Worm (Caenorhabditis elegans): ENCODE measurements around the gene fbxa-116.

Gene fbxa-116

DNA sequence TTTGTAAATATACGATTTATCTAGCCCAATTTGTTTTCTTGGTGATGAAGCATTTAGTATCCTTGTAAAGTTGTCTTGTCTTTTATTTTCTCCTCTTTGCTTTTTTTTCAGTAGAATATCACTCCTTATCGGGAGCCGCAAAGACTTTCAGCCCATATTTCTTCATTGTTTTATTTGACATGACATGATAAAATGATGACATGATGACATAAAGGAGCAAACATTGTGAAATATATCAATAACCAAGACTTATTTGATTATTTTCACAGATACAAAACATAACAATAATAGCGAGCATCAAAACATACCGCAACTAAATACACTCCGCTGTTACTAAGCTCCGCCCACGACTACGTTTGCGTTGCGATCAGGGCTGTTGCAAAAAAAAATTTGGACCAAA is 22.9 kb downstream of the fbxa-116 start:
- TF ChIP-seq flt-1 (GFP tag; IDR thresholded peaks at IDR 0.05), result no peak
- no peak for TF ChIP-seq sea-1 (GFP tag; conservative IDR thresholded peaks at IDR 0.05)
- no peak for TF ChIP-seq scrt-1 (GFP tag; IDR thresholded peaks at IDR 0.05)
- TF ChIP-seq aly-1 (tag; optimal IDR thresholded peaks at IDR 0.05), result no peak
- TF ChIP-seq tbx-11 (GFP tag; IDR thresholded peaks at IDR 0.05), result no peak
- no peak for TF ChIP-seq hnd-1 (tag; optimal IDR thresholded peaks at IDR 0.05)
- no peak for TF ChIP-seq tra-4 (tag; optimal IDR thresholded peaks at IDR 0.05)
- no peak for TF ChIP-seq B0310.2 (tag; optimal IDR thresholded peaks at IDR 0.05)
- TF ChIP-seq hmg-4 (GFP tag; optimal IDR thresholded peaks at IDR 0.05), result no peak
- TF ChIP-seq ceh-13 (GFP tag; optimal IDR thresholded peaks at IDR 0.05), result no peak
- TF ChIP-seq pes-1 (GFP tag; IDR thresholded peaks at IDR 0.05), result no peak
- TF ChIP-seq ceh-36 (tag; optimal IDR thresholded peaks at IDR 0.05), result no peak

DNA sequence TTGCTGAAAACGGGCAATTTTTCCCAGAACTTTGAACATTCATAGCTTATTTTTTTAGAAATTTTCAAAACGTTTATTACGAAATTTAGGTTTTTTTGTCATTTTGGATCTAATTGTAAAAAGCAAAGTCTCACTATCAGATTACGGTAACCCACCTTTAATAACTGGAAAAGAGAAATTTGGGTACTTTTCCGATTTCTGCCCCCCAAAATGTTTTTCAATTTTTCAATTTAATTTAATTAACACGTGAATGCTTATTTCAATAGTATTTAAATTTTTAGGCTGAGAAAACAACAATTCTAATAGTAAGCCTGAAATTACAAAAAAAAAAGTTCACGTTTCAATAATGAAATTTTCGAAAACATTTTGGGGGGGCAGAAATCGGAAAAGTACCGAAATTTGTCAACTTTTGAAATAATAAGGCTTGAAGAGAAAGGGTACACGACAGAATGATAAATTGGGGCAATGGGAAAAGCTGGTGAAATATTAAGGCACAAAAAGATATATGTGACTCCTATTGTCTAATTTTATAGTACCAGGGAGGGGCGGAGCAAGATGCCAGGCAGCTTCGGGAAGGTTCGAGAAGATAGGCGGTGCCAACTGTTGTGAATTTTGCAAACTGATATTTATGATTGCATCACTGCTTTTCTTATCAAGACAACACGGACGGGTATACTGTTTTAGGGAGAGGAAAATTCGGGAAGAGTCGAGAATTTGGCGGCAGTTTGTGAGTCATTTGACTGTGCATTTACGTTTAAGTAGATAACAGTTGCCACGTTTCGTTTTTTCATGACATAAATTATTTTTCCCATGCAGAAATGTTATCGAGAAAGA is 24.4 kb downstream of the fbxa-116 start, which contains the start of gene F19B2.5:
Gene F19B2.5 (minus strand): TSS at position 107 of the 834 bp plus-strand sequence.
- TF ChIP-seq aly-1 (tag; optimal IDR thresholded peaks at IDR 0.05), result no peak
- no peak for TF ChIP-seq hmg-4 (GFP tag; optimal IDR thresholded peaks at IDR 0.05)
- no peak for TF ChIP-seq ceh-36 (tag; optimal IDR thresholded peaks at IDR 0.05)
- TF ChIP-seq tbx-37 (GFP tag; conservative IDR thresholded peaks at IDR 0.05), result no peak
- no peak for TF ChIP-seq ets-7 (tag; optimal IDR thresholded peaks at IDR 0.05)
- no peak for TF ChIP-seq ceh-13 (GFP tag; optimal IDR thresholded peaks at IDR 0.05)

- no peak for TF ChIP-seq flt-1 (GFP tag; IDR thresholded peaks at IDR 0.05)
- no peak for TF ChIP-seq ama-1 (optimal IDR thresholded peaks at IDR 0.05)
- TF ChIP-seq hmbx-1 (tag; optimal IDR thresholded peaks at IDR 0.05), result no peak
- no peak for TF ChIP-seq ceh-13 (GFP tag; optimal IDR thresholded peaks at IDR 0.05)
- no peak for TF ChIP-seq sea-1 (GFP tag; conservative IDR thresholded peaks at IDR 0.05)
- TF ChIP-seq scrt-1 (GFP tag; IDR thresholded peaks at IDR 0.05), result no peak
- TF ChIP-seq tbx-11 (GFP tag; IDR thresholded peaks at IDR 0.05), result no peak
- no peak for TF ChIP-seq F13C5.2 (tag; optimal IDR thresholded peaks at IDR 0.05)
- TF ChIP-seq hmg-4 (GFP tag; optimal IDR thresholded peaks at IDR 0.05), result no peak
Observed at ce11 chrV:20163105-20163449, 25.6 kb downstream of the fbxa-116 start.

DNA sequence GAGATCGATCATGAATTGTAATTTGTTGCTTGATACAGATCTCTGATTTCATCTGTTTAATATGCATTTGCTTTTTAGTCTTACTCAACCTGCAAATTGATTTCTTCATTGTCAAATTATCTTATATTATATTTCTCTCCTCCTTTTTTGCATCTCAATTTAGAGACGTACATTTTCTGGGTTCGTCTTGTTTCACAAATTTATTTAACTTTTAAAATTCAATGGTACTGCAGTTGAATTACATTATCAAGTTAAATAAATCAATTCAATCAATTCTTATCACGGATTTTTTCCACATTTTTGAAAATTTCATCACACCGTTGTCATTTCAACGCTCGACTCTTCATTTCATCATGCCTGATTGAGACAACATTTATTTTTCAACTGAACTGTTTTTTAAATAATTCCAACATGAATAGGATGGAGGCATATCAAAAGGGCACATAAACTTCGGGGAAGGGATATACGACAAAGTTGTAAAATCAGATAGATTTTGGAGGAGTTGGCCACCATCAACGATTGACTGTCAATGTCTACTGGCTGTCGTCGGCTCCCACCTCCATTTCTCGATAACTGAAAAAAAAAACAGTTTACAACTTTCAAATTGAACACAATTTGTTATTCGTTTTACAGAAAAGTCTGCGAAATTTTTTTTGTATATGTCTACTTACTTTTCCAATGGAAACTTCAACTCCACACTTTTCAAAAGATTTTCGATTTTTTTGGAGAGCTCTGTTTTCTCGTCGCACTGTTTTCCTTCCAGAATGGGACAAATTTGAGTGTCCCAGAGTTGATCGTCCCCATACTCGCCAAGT is 26.2 kb downstream of the fbxa-116 start:
- TF ChIP-seq ama-1 (optimal IDR thresholded peaks at IDR 0.05), result no peak

DNA sequence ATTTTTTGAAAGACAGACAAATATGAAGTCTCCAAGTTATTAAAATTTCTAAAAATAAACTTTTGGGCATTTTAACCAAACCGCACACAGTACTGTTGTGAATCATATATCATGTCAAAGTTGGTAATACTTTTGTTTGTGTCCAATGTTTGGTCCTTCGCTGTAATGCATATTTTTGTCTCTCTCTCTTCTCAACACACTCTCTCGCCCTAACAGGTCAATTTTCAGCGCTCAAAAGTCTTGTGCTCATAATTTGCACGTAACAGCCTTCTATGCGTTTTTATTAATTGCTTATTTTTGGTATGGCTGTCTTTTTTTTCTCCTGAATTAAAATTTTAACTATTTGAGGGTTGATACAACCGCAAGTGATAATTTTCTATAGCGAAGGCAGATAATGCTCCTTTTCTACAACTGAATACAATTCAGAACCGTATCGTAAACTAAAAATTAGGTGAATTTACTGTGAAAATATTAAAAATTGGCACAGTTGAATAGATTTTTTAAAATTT is 26.9 kb downstream of the fbxa-116 start:
- TF ChIP-seq hnd-1 (tag; optimal IDR thresholded peaks at IDR 0.05) (no peak), pes-1 (GFP tag; IDR thresholded peaks at IDR 0.05) (no peak), aly-1 (tag; optimal IDR thresholded peaks at IDR 0.05) (no peak), flt-1 (GFP tag; IDR thresholded peaks at IDR 0.05) (no peak), scrt-1 (GFP tag; IDR thresholded peaks at IDR 0.05) (no peak), B0310.2 (tag; optimal IDR thresholded peaks at IDR 0.05) (no peak), hmbx-1 (tag; optimal IDR thresholded peaks at IDR 0.05) (no peak), hmg-4 (GFP tag; optimal IDR thresholded peaks at IDR 0.05) (no peak), F13C5.2 (tag; optimal IDR thresholded peaks at IDR 0.05) (no peak), ceh-36 (tag; optimal IDR thresholded peaks at IDR 0.05) (no peak), ets-7 (tag; optimal IDR thresholded peaks at IDR 0.05) (no peak), ama-1 (optimal IDR thresholded peaks at IDR 0.05) (no peak), ceh-13 (GFP tag; optimal IDR thresholded peaks at IDR 0.05) (no peak), tra-4 (tag; optimal IDR thresholded peaks at IDR 0.05) (no peak), sea-1 (GFP tag; conservative IDR thresholded peaks at IDR 0.05) (no peak), tbx-37 (GFP tag; conservative IDR thresholded peaks at IDR 0.05) (no peak), tbx-11 (GFP tag; IDR thresholded peaks at IDR 0.05) (no peak)

- no peak for TF ChIP-seq aly-1 (tag; optimal IDR thresholded peaks at IDR 0.05)
- TF ChIP-seq ceh-13 (GFP tag; optimal IDR thresholded peaks at IDR 0.05), result no peak
- TF ChIP-seq hnd-1 (tag; optimal IDR thresholded peaks at IDR 0.05), result no peak
- no peak for TF ChIP-seq tra-4 (tag; optimal IDR thresholded peaks at IDR 0.05)
- no peak for TF ChIP-seq scrt-1 (GFP tag; IDR thresholded peaks at IDR 0.05)
- no peak for TF ChIP-seq flt-1 (GFP tag; IDR thresholded peaks at IDR 0.05)
- TF ChIP-seq tbx-37 (GFP tag; conservative IDR thresholded peaks at IDR 0.05), result no peak
Observed at ce11 chrV:20158223-20158622, 30.5 kb downstream of the fbxa-116 start, which contains the start of gene F19B2.6. TSS of gene F19B2.6 (plus strand) at chrV:20158523.

DNA sequence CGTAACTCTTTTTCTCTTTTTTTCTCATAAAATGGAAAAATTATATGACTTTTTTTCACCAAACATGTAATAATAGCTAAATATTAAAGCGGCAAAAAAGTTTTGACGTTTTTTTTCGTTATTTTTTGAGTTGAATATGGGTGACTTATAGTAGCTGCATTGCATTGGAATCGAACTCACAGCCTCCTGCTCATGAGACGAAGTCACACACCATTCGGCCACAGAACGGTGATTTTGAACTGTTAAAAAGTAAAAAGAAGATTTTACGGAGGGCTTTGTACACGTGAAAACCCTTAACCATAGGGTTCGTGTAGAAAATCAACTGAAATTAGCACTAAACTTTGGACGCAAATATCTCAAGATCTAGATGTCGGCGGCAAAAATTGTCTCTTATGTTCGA is 36.8 kb downstream of the fbxa-116 start:
- TF ChIP-seq hmg-4 (GFP tag; optimal IDR thresholded peaks at IDR 0.05), result no peak
- TF ChIP-seq ets-7 (tag; optimal IDR thresholded peaks at IDR 0.05), result no peak

DNA sequence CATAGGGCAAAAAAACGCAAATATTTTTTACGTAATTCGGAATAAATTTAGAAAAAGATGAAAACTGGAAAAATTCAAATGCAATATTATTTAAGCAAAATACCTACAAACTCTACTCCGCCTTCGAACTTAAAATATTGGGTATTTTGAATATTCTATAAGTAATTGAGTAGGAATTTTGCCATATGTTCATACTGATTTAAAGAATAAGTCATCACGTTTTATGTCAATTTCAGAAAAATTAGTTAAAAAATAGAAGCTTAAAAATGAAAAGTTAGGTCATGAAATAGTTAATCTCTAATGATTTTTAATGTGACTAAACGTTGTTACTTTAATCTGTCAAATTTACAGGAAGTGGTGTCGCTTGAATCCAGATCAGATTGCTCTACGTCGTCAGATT is 37.3 kb downstream of the fbxa-116 start, which contains the start of gene F19B2.7:
Gene F19B2.7 (plus strand): TSS at position 301 of the 400 bp plus-strand sequence.
- TF ChIP-seq ceh-36 (tag; optimal IDR thresholded peaks at IDR 0.05), result no peak
- no peak for TF ChIP-seq flt-1 (GFP tag; IDR thresholded peaks at IDR 0.05)
- TF ChIP-seq ama-1 (optimal IDR thresholded peaks at IDR 0.05), result no peak
- TF ChIP-seq ets-7 (tag; optimal IDR thresholded peaks at IDR 0.05), result no peak
- no peak for TF ChIP-seq ceh-13 (GFP tag; optimal IDR thresholded peaks at IDR 0.05)
- TF ChIP-seq tra-4 (tag; optimal IDR thresholded peaks at IDR 0.05), result no peak
- no peak for TF ChIP-seq aly-1 (tag; optimal IDR thresholded peaks at IDR 0.05)
- no peak for TF ChIP-seq sea-1 (GFP tag; conservative IDR thresholded peaks at IDR 0.05)
- no peak for TF ChIP-seq tbx-11 (GFP tag; IDR thresholded peaks at IDR 0.05)
- no peak for TF ChIP-seq tbx-37 (GFP tag; conservative IDR thresholded peaks at IDR 0.05)
- no peak for TF ChIP-seq B0310.2 (tag; optimal IDR thresholded peaks at IDR 0.05)
- TF ChIP-seq hmg-4 (GFP tag; optimal IDR thresholded peaks at IDR 0.05), result no peak
